Worm (Caenorhabditis elegans) whole organism, late embryonic: ENCODE measurements around the gene ZK262.8.

ENCODE experiments used
- F13H6.1 ChIP-seq: sonication (generic microtip); optimal IDR thresholded peaks from 2 replicates; lab custom pipeline; 2016; ENCODE audit warnings: missing genetic modification characterization, missing compliant biosample characterization
- K02D7.2 ChIP-seq: sonication (generic microtip); optimal IDR thresholded peaks from 2 replicates; lab custom pipeline; 2017; ENCODE audit warnings: mild to moderate bottlenecking, missing genetic modification characterization, missing compliant biosample characterization
- K09A11.1 ChIP-seq: sonication (generic microtip); optimal IDR thresholded peaks from 2 replicates; lab custom pipeline; 2017; ENCODE audit warnings: antibody characterized with exemption, mild to moderate bottlenecking, missing genetic modification characterization, missing compliant biosample characterization; ENCODE audit not compliant: insufficient read depth
- T23F11.4 ChIP-seq: fragments of 200-800 bp; sonication (Bioruptor generic); optimal IDR thresholded peaks from 2 replicates; lab custom pipeline; 2018; ENCODE audit warnings: mild to moderate bottlenecking, missing genetic modification characterization, missing compliant biosample characterization
- ama-1 ChIP-seq: fragments of 150-350 bp; optimal IDR thresholded peaks from 2 replicates; lab custom pipeline; 2014
- ceh-14 ChIP-seq: sonication (generic microtip); optimal IDR thresholded peaks from 2 replicates; lab custom pipeline; 2016; ENCODE audit warnings: missing genotype, missing genetic modification characterization, missing compliant biosample characterization
- ceh-18 ChIP-seq: sonication (generic microtip); optimal IDR thresholded peaks from 2 replicates; lab custom pipeline; 2016; ENCODE audit warnings: missing genetic modification characterization, missing compliant biosample characterization
- ceh-19 ChIP-seq: fragments of 200-800 bp; sonication (Bioruptor generic); optimal IDR thresholded peaks from 2 replicates; lab custom pipeline; 2018; ENCODE audit warnings: mild to moderate bottlenecking, missing genetic modification characterization, missing compliant biosample characterization
- ceh-24 ChIP-seq: sonication (generic microtip); optimal IDR thresholded peaks from 2 replicates; lab custom pipeline; 2016; ENCODE audit warnings: mild to moderate bottlenecking, missing genetic modification characterization, missing compliant biosample characterization
- ceh-30 ChIP-seq: fragments of 150-350 bp; optimal IDR thresholded peaks from 2 replicates; lab custom pipeline; 2014; ENCODE audit warnings: missing biosample characterization, missing genetic modification characterization
- ceh-34 ChIP-seq: sonication (generic microtip); optimal IDR thresholded peaks from 2 replicates; lab custom pipeline; 2016; ENCODE audit warnings: mild to moderate bottlenecking, missing genetic modification characterization, missing compliant biosample characterization
- ceh-45 ChIP-seq: fragments of 200-800 bp; sonication (Bioruptor generic); IDR thresholded peaks from 2 replicates; pipeline ENCODE4 v1.3.6; 2022; ENCODE audit warnings: missing genetic modification reagents, missing genetic modification characterization, missing compliant biosample characterization
- ceh-48 ChIP-seq: sonication (generic microtip); optimal IDR thresholded peaks from 2 replicates; lab custom pipeline; 2016; ENCODE audit warnings: missing genetic modification characterization, inconsistent platforms, missing compliant biosample characterization
- ceh-6 ChIP-seq: fragments of 200-800 bp; sonication (Bioruptor generic); optimal IDR thresholded peaks from 2 replicates; lab custom pipeline; 2018; ENCODE audit warnings: mild to moderate bottlenecking, missing genetic modification characterization, missing compliant biosample characterization
- ceh-9 ChIP-seq: sonication (generic microtip); optimal IDR thresholded peaks from 2 replicates; lab custom pipeline; 2016; ENCODE audit warnings: mild to moderate bottlenecking, missing genetic modification characterization, inconsistent platforms, missing compliant biosample characterization
- che-1 ChIP-seq: sonication (generic microtip); optimal IDR thresholded peaks from 2 replicates; lab custom pipeline; 2016; ENCODE audit warnings: mild to moderate bottlenecking, missing genetic modification characterization, missing compliant biosample characterization
- dmd-4 ChIP-seq: sonication (generic microtip); optimal IDR thresholded peaks from 2 replicates; lab custom pipeline; 2016; ENCODE audit warnings: borderline replicate concordance, missing genetic modification characterization, missing compliant biosample characterization
- dve-1 ChIP-seq: sonication (generic microtip); optimal IDR thresholded peaks from 2 replicates; lab custom pipeline; 2017; ENCODE audit warnings: antibody characterized with exemption, mild to moderate bottlenecking, missing genetic modification characterization, missing compliant biosample characterization
- elt-2 ChIP-seq: sonication (generic microtip); optimal IDR thresholded peaks from 2 replicates; lab custom pipeline; 2016; ENCODE audit warnings: missing genetic modification reagents, missing genetic modification characterization, missing compliant biosample characterization
- elt-4 ChIP-seq: sonication (generic microtip); optimal IDR thresholded peaks from 2 replicates; lab custom pipeline; 2016; ENCODE audit warnings: missing genetic modification characterization, missing compliant biosample characterization
- ets-4 ChIP-seq: sonication (generic microtip); optimal IDR thresholded peaks from 2 replicates; lab custom pipeline; 2016; ENCODE audit warnings: missing genetic modification characterization, missing compliant biosample characterization
- eyg-1 ChIP-seq: sonication (generic microtip); optimal IDR thresholded peaks from 2 replicates; lab custom pipeline; 2016; ENCODE audit warnings: missing genotype, missing genetic modification characterization, missing compliant biosample characterization
- fax-1 ChIP-seq: sonication (generic microtip); optimal IDR thresholded peaks from 2 replicates; lab custom pipeline; 2016; ENCODE audit warnings: missing genotype, missing genetic modification characterization, missing compliant biosample characterization
- fkh-10 ChIP-seq: fragments of 150-350 bp; optimal IDR thresholded peaks from 2 replicates; lab custom pipeline; 2014; ENCODE audit warnings: missing biosample characterization, missing genetic modification reagents, missing genetic modification characterization
- fkh-6 ChIP-seq: sonication (generic microtip); optimal IDR thresholded peaks from 2 replicates; lab custom pipeline; 2016; ENCODE audit warnings: missing genetic modification characterization, missing compliant biosample characterization
- gmeb-2 ChIP-seq: sonication (generic microtip); optimal IDR thresholded peaks from 2 replicates; lab custom pipeline; 2016; ENCODE audit warnings: missing genetic modification characterization, inconsistent platforms, missing compliant biosample characterization
- hlh-30 ChIP-seq: sonication (generic microtip); optimal IDR thresholded peaks from 2 replicates; lab custom pipeline; 2017; ENCODE audit warnings: antibody characterized with exemption, missing genetic modification characterization, missing compliant biosample characterization; ENCODE audit not compliant: insufficient read depth
- hlh-6 ChIP-seq: sonication (generic microtip); optimal IDR thresholded peaks from 2 replicates; lab custom pipeline; 2016; ENCODE audit warnings: missing genotype, missing genetic modification characterization, missing compliant biosample characterization
- lim-6 ChIP-seq: sonication (generic microtip); optimal IDR thresholded peaks from 2 replicates; lab custom pipeline; 2016; ENCODE audit warnings: missing genetic modification characterization, missing compliant biosample characterization
- lin-11 ChIP-seq: fragments of 200-800 bp; sonication (Bioruptor generic); optimal IDR thresholded peaks from 2 replicates; lab custom pipeline; 2018; ENCODE audit warnings: mild to moderate bottlenecking, missing genetic modification characterization, missing compliant biosample characterization
- nhr-232 ChIP-seq: sonication (generic microtip); optimal IDR thresholded peaks from 2 replicates; lab custom pipeline; 2016; ENCODE audit warnings: missing genetic modification characterization, missing compliant biosample characterization
- npax-4 ChIP-seq: sonication (generic microtip); optimal IDR thresholded peaks from 2 replicates; lab custom pipeline; 2016; ENCODE audit warnings: missing genetic modification characterization, missing compliant biosample characterization
- odd-2 ChIP-seq: sonication (generic microtip); optimal IDR thresholded peaks from 2 replicates; lab custom pipeline; 2017; ENCODE audit warnings: antibody characterized with exemption, mild to moderate bottlenecking, missing genetic modification characterization, missing compliant biosample characterization
- pag-3 ChIP-seq: sonication (generic microtip); optimal IDR thresholded peaks from 2 replicates; lab custom pipeline; 2016; ENCODE audit warnings: missing compliant biosample characterization, missing genetic modification characterization, borderline replicate concordance
- pax-1 ChIP-seq: fragments of 150-350 bp; optimal IDR thresholded peaks from 2 replicates; lab custom pipeline; 2014; ENCODE audit warnings: missing biosample characterization, missing genetic modification characterization
- pha-2 ChIP-seq: sonication (generic microtip); optimal IDR thresholded peaks from 2 replicates; lab custom pipeline; 2017; ENCODE audit warnings: mild to moderate bottlenecking, missing genetic modification characterization, missing compliant biosample characterization
- ref-2 ChIP-seq: sonication (generic microtip); optimal IDR thresholded peaks from 2 replicates; lab custom pipeline; 2016; ENCODE audit warnings: missing genetic modification characterization, missing compliant biosample characterization
- sdc-2 ChIP-seq: sonication (generic microtip); optimal IDR thresholded peaks from 2 replicates; lab custom pipeline; 2016; ENCODE audit warnings: missing genotype, missing genetic modification characterization, missing compliant biosample characterization
- sox-2 ChIP-seq: fragments of 200-800 bp; sonication (Bioruptor generic); IDR thresholded peaks from 2 replicates; pipeline ENCODE4 v1.3.6; 2022; ENCODE audit warnings: missing genetic modification reagents, missing genetic modification characterization, missing compliant biosample characterization
- unc-42 ChIP-seq: sonication (generic microtip); optimal IDR thresholded peaks from 2 replicates; lab custom pipeline; 2016; ENCODE audit warnings: missing genotype, missing genetic modification characterization, missing compliant biosample characterization
- unc-86 ChIP-seq: sonication (generic microtip); optimal IDR thresholded peaks from 2 replicates; lab custom pipeline; 2016; ENCODE audit warnings: missing genetic modification characterization, missing compliant biosample characterization
- zip-5 ChIP-seq: sonication (generic microtip); optimal IDR thresholded peaks from 2 replicates; lab custom pipeline; 2016; ENCODE audit warnings: missing genetic modification characterization, missing compliant biosample characterization

ZK262.8 gene

DNA sequence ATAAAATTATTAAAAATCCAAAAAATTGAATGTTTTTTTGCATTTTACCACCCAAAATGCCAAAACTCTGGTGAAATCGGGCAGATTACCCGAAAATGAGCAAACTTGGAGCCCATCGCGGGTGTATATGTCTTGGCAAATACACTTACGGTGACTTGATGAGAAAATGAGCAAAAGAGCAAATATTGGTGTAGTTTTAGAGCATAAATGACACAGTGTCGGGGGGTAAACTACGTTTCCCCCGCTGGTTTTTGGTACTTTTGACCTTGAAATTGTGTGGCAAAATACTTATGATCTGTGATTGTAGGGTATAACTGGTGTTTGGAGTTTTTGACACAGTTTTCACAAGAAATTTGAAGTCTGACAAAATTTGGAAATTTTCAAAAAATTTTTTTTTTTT lies 25.3 kb upstream of the ZK262.8 start, which contains the start of gene ZK262.2:
TSS of gene ZK262.2 (minus strand) at position 101 of the 400 bp plus-strand sequence.
- TF ChIP-seq ceh-9 (tag; lab: Kevin White, UChicago): no peak
- no peak for TF ChIP-seq nhr-232 (tag; lab: Kevin White, UChicago)
- no peak for TF ChIP-seq che-1 (tag; lab: Kevin White, UChicago)
- no peak for TF ChIP-seq ceh-6 (GFP tag; lab: Kevin White, UChicago)
- TF ChIP-seq zip-5 (tag; lab: Kevin White, UChicago): no peak
- no peak for TF ChIP-seq K02D7.2 (tag; lab: Kevin White, UChicago)
- no peak for TF ChIP-seq odd-2 (tag; lab: Kevin White, UChicago)
- no peak for TF ChIP-seq dve-1
- no peak for TF ChIP-seq elt-2 (tag; lab: Kevin White, UChicago)
- no peak for TF ChIP-seq ceh-24 (tag; lab: Kevin White, UChicago)
- TF ChIP-seq ceh-30: no peak
- TF ChIP-seq ceh-19 (GFP tag; lab: Kevin White, UChicago): no peak
- TF ChIP-seq unc-42: no peak

DNA sequence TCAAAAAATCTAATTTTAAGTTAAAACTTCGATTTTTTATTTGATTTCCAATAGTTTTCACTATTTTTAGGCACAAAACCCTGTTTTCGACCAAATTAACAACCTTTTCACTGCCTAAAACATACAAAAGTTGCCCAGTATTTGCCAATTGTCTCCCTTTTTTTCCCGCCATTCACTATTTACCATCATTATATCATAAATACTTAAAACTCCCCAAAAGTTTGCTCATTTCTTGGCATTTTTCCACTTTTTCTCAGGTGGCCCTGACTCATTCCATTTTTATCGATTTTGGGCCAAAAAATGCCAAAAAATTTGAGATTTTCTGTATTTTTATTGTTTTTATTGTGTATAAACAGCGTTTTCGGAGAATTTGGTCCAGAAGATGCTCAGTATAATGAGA lies 24.1 kb upstream of the ZK262.8 start, which contains the start of gene txt-8:
TSS of gene txt-8 (plus strand) at position 301 of the 400 bp plus-strand sequence.
- TF ChIP-seq hlh-30 (tag; lab: Kevin White, UChicago) (no peak), pax-1 (no peak), ceh-19 (GFP tag; lab: Kevin White, UChicago) (no peak), fkh-10 (GFP tag; lab: Kevin White, UChicago) (no peak), sox-2 (GFP tag; lab: Robert Waterston, UW) (no peak), zip-5 (tag; lab: Kevin White, UChicago) (no peak), ceh-9 (tag; lab: Kevin White, UChicago) (no peak), sdc-2 (tag; lab: Kevin White, UChicago) (no peak), pag-3 (tag; lab: Kevin White, UChicago) (no peak), eyg-1 (no peak), dve-1 (no peak), K09A11.1 (no peak), K02D7.2 (tag; lab: Kevin White, UChicago) (no peak), ceh-45 (GFP tag; lab: Robert Waterston, UW) (no peak), lin-11 (tag; lab: Kevin White, UChicago) (no peak), npax-4 (tag; lab: Kevin White, UChicago) (no peak), elt-4 (tag; lab: Kevin White, UChicago) (no peak), ceh-14 (tag; lab: Kevin White, UChicago) (no peak), dmd-4 (tag; lab: Kevin White, UChicago) (no peak), pha-2 (tag; lab: Kevin White, UChicago) (no peak)

DNA sequence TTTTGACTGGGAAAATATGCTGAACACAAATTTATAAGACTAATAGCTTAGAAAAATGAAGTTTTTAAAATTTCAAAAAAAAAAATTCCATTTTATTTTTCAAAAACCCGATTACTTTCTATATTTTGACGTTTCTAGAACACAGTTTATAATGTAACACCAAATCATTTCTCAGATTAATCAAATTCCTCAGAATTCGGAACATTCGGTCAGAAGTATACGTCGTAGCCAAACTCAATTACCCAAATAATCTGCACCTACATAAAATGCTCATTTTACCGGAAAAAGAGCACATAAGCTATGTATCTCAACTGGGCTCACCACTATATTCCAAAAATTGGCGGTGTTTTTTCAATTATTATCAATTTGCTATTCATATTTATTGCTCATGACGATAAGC lies 17.4 kb upstream of the ZK262.8 start, which contains the start of gene srj-26:
TSS of gene srj-26 (plus strand) at position 301 of the 400 bp plus-strand sequence.
- no peak for TF ChIP-seq ceh-34 (tag; lab: Kevin White, UChicago)
- TF ChIP-seq unc-86 (tag; lab: Kevin White, UChicago): no peak
- TF ChIP-seq dve-1: no peak
- TF ChIP-seq K02D7.2 (tag; lab: Kevin White, UChicago): no peak
- no peak for TF ChIP-seq T23F11.4 (GFP tag; lab: Kevin White, UChicago)
- no peak for TF ChIP-seq ceh-18 (tag; lab: Kevin White, UChicago)
- no peak for TF ChIP-seq lim-6 (tag; lab: Kevin White, UChicago)
- TF ChIP-seq fax-1 (tag; lab: Kevin White, UChicago): no peak
- no peak for TF ChIP-seq gmeb-2 (tag; lab: Kevin White, UChicago)
- no peak for TF ChIP-seq ref-2
- TF ChIP-seq ceh-48 (tag; lab: Kevin White, UChicago): no peak
- no peak for TF ChIP-seq F13H6.1 (tag; lab: Kevin White, UChicago)
- TF ChIP-seq fkh-6: no peak
- no peak for TF ChIP-seq unc-42
- no peak for TF ChIP-seq ama-1 (lab: Kevin White, UChicago)
- no peak for TF ChIP-seq pag-3 (tag; lab: Kevin White, UChicago)
- TF ChIP-seq ets-4 (tag; lab: Kevin White, UChicago): no peak
- no peak for TF ChIP-seq fkh-10 (GFP tag; lab: Kevin White, UChicago)
- no peak for TF ChIP-seq hlh-6
